Worm (Caenorhabditis elegans) whole organism, midembryonic: ENCODE results near the gene W02C12.2.

Source experiments
- ref-1 ChIP-seq: fragments of 200-800 bp; sonication (Bioruptor generic); conservative IDR thresholded peaks from 2 replicates; pipeline ENCODE4 v1.3.6; 2022; ENCODE audit warnings: missing genetic modification reagents, missing genetic modification characterization, missing compliant biosample characterization
- tab-1 ChIP-seq: fragments of 200-800 bp; sonication (Bioruptor generic); IDR thresholded peaks from 2 replicates; pipeline ENCODE4 v1.3.6; 2022; ENCODE audit warnings: missing genetic modification characterization, missing compliant biosample characterization

DNA sequence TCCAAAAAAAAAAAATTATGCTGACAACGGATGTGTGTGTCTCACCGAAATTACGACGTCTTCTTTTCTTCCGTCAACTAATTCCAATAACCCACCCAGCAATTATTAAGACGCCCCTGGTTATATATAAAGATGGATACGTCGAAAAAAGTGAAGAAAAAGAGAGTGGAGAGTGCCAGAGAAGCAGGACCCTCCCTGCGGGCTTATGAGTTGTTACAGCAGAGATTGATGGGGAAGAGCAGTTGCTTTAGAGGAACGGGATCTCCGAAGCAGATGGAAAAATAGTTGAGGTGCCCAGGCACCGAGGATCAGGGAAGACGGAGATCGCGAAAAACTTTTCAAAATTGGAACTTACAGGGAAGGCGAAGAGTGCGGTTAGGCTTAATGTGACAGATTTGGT is 47.5 kb upstream of the W02C12.2 start:
- no peak for TF ChIP-seq ref-1 (GFP tag; lab: Robert Waterston, UW)
- TF ChIP-seq tab-1 (GFP tag; lab: Robert Waterston, UW), result no peak
